ENCODE assay signal across 3 fruit fly cellular contexts in genomic region chr3R:8171489-8172161, dm6.
A peak's percentile ranks its signal among the peaks of the same experiment; 100 is the strongest.
TF ChIP-seq lines count a peak whose summit lies in the region.

No protein-coding gene starts in this region.

- TF ChIP-seq CTCF in whole organism, embryonic (GFP tag; optimal IDR thresholded peaks at IDR 0.05; lab: Kevin White, UChicago): no peak

TF ChIP-seq in whole organism, embryonic, 481 proteins besides CTCF, POLR2A, EP300 and RAD21 (continues in another document):
- TF ChIP-seq CG1024 (GFP tag; IDR thresholded peaks at IDR 0.05; lab: Robert Waterston, UW) (no peak), run (tag; optimal IDR thresholded peaks at IDR 0.05; lab: Kevin White, UChicago) (no peak), Dll (GFP tag; IDR thresholded peaks at IDR 0.05; lab: Robert Waterston, UW; ENCODE audit: partially characterized antibody) (no peak), fd102C (GFP tag; optimal IDR thresholded peaks at IDR 0.05; lab: Kevin White, UChicago) (no peak), Med (GFP tag; lab: Kevin White, UChicago) (peak; percentile 87), CG9797 (GFP tag; optimal IDR thresholded peaks at IDR 0.05; lab: Kevin White, UChicago) (no peak), ara (GFP tag; IDR thresholded peaks at IDR 0.05; lab: Robert Waterston, UW) (peak; percentile 43; the same call in 1 of the 2 replicates), gem (tag; optimal IDR thresholded peaks at IDR 0.05; lab: Kevin White, UChicago) (peak; percentile 75), ttk (GFP tag; IDR thresholded peaks at IDR 0.05; lab: Robert Waterston, UW) (peak; percentile 56), Dek (tag; optimal IDR thresholded peaks at IDR 0.05; lab: Kevin White, UChicago) (no peak), CG30403 (GFP tag; optimal IDR thresholded peaks at IDR 0.05; lab: Kevin White, UChicago) (peak; percentile 50), CG11085 (GFP tag; IDR thresholded peaks at IDR 0.05; lab: Robert Waterston, UW) (no peak), nmo (GFP tag; optimal IDR thresholded peaks at IDR 0.05; lab: Kevin White, UChicago) (peak; percentile 40), Dbx (GFP tag; IDR thresholded peaks at IDR 0.05; lab: Robert Waterston, UW) (no peak), cato (GFP tag; optimal IDR thresholded peaks at IDR 0.05; lab: Kevin White, UChicago; ENCODE audit: borderline replicate concordance) (no peak), jing (GFP tag; optimal IDR thresholded peaks at IDR 0.05; lab: Kevin White, UChicago) (peak; percentile 34), ERR (GFP tag; optimal IDR thresholded peaks at IDR 0.05; lab: Kevin White, UChicago) (no peak), peb (GFP tag; IDR thresholded peaks at IDR 0.05; lab: Robert Waterston, UW) (no peak), dysf (GFP tag; IDR thresholded peaks at IDR 0.05; lab: Robert Waterston, UW) (peak; percentile 51), Antp (GFP tag; optimal IDR thresholded peaks at IDR 0.05; lab: Kevin White, UChicago) (peak; percentile 36), Atf6 (GFP tag; IDR thresholded peaks at IDR 0.05; lab: Robert Waterston, UW) (no peak), CG8388 (GFP tag; optimal IDR thresholded peaks at IDR 0.05; lab: Kevin White, UChicago) (peak; percentile 42), h (optimal IDR thresholded peaks at IDR 0.05; lab: Kevin White, UChicago) (no peak), gt (GFP tag; IDR thresholded peaks at IDR 0.05; lab: Robert Waterston, UW) (no peak), CG12155 (GFP tag; optimal IDR thresholded peaks at IDR 0.05; lab: Kevin White, UChicago) (no peak), CG6175 (GFP tag; IDR thresholded peaks at IDR 0.05; lab: Robert Waterston, UW) (no peak), Blimp-1 (GFP tag; optimal IDR thresholded peaks at IDR 0.05; lab: Kevin White, UChicago) (peak; percentile 56), shn (GFP tag; optimal IDR thresholded peaks at IDR 0.05; lab: Kevin White, UChicago) (peak; percentile 21), CG15696 (tag; optimal IDR thresholded peaks at IDR 0.05; lab: Kevin White, UChicago) (peak; percentile 34), Hmx (GFP tag; optimal IDR thresholded peaks at IDR 0.05; lab: Kevin White, UChicago) (no peak), row (GFP tag; IDR thresholded peaks at IDR 0.05; lab: Robert Waterston, UW) (peak; percentile 60), CG2875 (GFP tag; optimal IDR thresholded peaks at IDR 0.05; lab: Kevin White, UChicago) (peak; percentile 48)

TF ChIP-seq in whole organism, prepupa, 60 proteins besides CTCF, POLR2A, EP300 and RAD21 (continues in another document):
- no peak for TF ChIP-seq CG1621 (tag; optimal IDR thresholded peaks at IDR 0.05; lab: Kevin White, UChicago)
- TF ChIP-seq fd59A (GFP tag; optimal IDR thresholded peaks at IDR 0.05; lab: Kevin White, UChicago): peak; percentile 7
- no peak for TF ChIP-seq Met (GFP tag; optimal IDR thresholded peaks at IDR 0.05; lab: Kevin White, UChicago)
- no peak for TF ChIP-seq CG9139 (GFP tag; optimal IDR thresholded peaks at IDR 0.05; lab: Kevin White, UChicago)
- TF ChIP-seq fd85E (GFP tag; optimal IDR thresholded peaks at IDR 0.05; lab: Kevin White, UChicago): no peak
- TF ChIP-seq Gug (GFP tag; IDR thresholded peaks at IDR 0.05; lab: Robert Waterston, UW): peak; percentile 54
- TF ChIP-seq net (GFP tag; optimal IDR thresholded peaks at IDR 0.05; lab: Kevin White, UChicago): peak; percentile 49
- TF ChIP-seq Sox14 (GFP tag; optimal IDR thresholded peaks at IDR 0.05; lab: Kevin White, UChicago): peak; percentile 5
- TF ChIP-seq CG7368 (GFP tag; optimal IDR thresholded peaks at IDR 0.05; lab: Kevin White, UChicago): peak; percentile 25
- peak; percentile 47 for TF ChIP-seq CG11294 (GFP tag; IDR thresholded peaks at IDR 0.05; lab: Robert Waterston, UW)
- TF ChIP-seq CG6808 (GFP tag; optimal IDR thresholded peaks at IDR 0.05; lab: Kevin White, UChicago): no peak
- peak; percentile 48 for TF ChIP-seq achi (GFP tag; optimal IDR thresholded peaks at IDR 0.05; lab: Kevin White, UChicago)
- TF ChIP-seq CG8119 (GFP tag; IDR thresholded peaks at IDR 0.05; lab: Robert Waterston, UW): peak; percentile 77
- TF ChIP-seq salr (GFP tag; optimal IDR thresholded peaks at IDR 0.05; lab: Kevin White, UChicago): no peak
- TF ChIP-seq dac (GFP tag; optimal IDR thresholded peaks at IDR 0.05; lab: Kevin White, UChicago): peak; percentile 68
- no peak for TF ChIP-seq CG3032 (tag; optimal IDR thresholded peaks at IDR 0.05; lab: Kevin White, UChicago)
- peak; percentile 48 for TF ChIP-seq CG11762 (GFP tag; optimal IDR thresholded peaks at IDR 0.05; lab: Kevin White, UChicago; ENCODE audit: insufficient read depth)
- no peak for TF ChIP-seq Hr38 (GFP tag; optimal IDR thresholded peaks at IDR 0.05; lab: Kevin White, UChicago)
- TF ChIP-seq CG4318 (GFP tag; optimal IDR thresholded peaks at IDR 0.05; lab: Kevin White, UChicago): peak; percentile 67
- TF ChIP-seq lz (GFP tag; optimal IDR thresholded peaks at IDR 0.05; lab: Kevin White, UChicago): peak; percentile 2
- TF ChIP-seq CG31627 (GFP tag; optimal IDR thresholded peaks at IDR 0.05; lab: Kevin White, UChicago): no peak
- TF ChIP-seq Sox102F (GFP tag; optimal IDR thresholded peaks at IDR 0.05; lab: Kevin White, UChicago): no peak
- TF ChIP-seq CG8632 (GFP tag; optimal IDR thresholded peaks at IDR 0.05; lab: Kevin White, UChicago): peak; percentile 26
- peak; percentile 73 for TF ChIP-seq CG15336 (GFP tag; IDR thresholded peaks at IDR 0.05; lab: Robert Waterston, UW)
- peak; percentile 41 for TF ChIP-seq acj6 (GFP tag; optimal IDR thresholded peaks at IDR 0.05; lab: Kevin White, UChicago)
- peak; percentile 9 for TF ChIP-seq Sox15 (GFP tag; optimal IDR thresholded peaks at IDR 0.05; lab: Kevin White, UChicago)
- TF ChIP-seq spab (GFP tag; optimal IDR thresholded peaks at IDR 0.05; lab: Kevin White, UChicago): peak; percentile 8
- peak; percentile 23 for TF ChIP-seq CG10631 (GFP tag; optimal IDR thresholded peaks at IDR 0.05; lab: Kevin White, UChicago)
- no peak for TF ChIP-seq cyc (GFP tag; optimal IDR thresholded peaks at IDR 0.05; lab: Kevin White, UChicago)
- peak; percentile 91 for TF ChIP-seq Eip78C (GFP tag; lab: Kevin White, UChicago)
- no peak for TF ChIP-seq fkh (GFP tag; optimal IDR thresholded peaks at IDR 0.05; lab: Kevin White, UChicago)
- TF ChIP-seq CG11902 (GFP tag; optimal IDR thresholded peaks at IDR 0.05; lab: Kevin White, UChicago): peak; percentile 13
- TF ChIP-seq CG8319 (GFP tag; optimal IDR thresholded peaks at IDR 0.05; lab: Kevin White, UChicago): peak; percentile 6

TF ChIP-seq in whole organism, pupa, 21 proteins besides CTCF, POLR2A, EP300 and RAD21:
- TF ChIP-seq CG4496 (GFP tag; IDR thresholded peaks at IDR 0.05; lab: Robert Waterston, UW) (peak; percentile 73; the same call in 2 of the 3 replicates), rn (GFP tag; IDR thresholded peaks at IDR 0.05; lab: Robert Waterston, UW) (0 out of 2 replicates have a peak, but pooled peaks have one; percentile 30), gl (tag; optimal IDR thresholded peaks at IDR 0.05; lab: Kevin White, UChicago) (no peak), Ets98B (GFP tag; IDR thresholded peaks at IDR 0.05; lab: Robert Waterston, UW) (peak; percentile 78), CG17806 (tag; optimal IDR thresholded peaks at IDR 0.05; lab: Kevin White, UChicago) (peak; percentile 13), CG12605 (GFP tag; IDR thresholded peaks at IDR 0.05; lab: Robert Waterston, UW) (no peak), CG9948 (tag; optimal IDR thresholded peaks at IDR 0.05; lab: Kevin White, UChicago) (peak; percentile 9), D1 (tag; optimal IDR thresholded peaks at IDR 0.05; lab: Kevin White, UChicago) (no peak), CG10348 (GFP tag; IDR thresholded peaks at IDR 0.05; lab: Robert Waterston, UW) (no peak), fd96Ca (GFP tag; IDR thresholded peaks at IDR 0.05; lab: Robert Waterston, UW) (peak; percentile 68; the same call in 2 of the 3 replicates), Pif1A (GFP tag; optimal IDR thresholded peaks at IDR 0.05; lab: Kevin White, UChicago) (peak; percentile 30), Snoo (tag; optimal IDR thresholded peaks at IDR 0.05; lab: Kevin White, UChicago) (no peak), EcR (GFP tag; optimal IDR thresholded peaks at IDR 0.05; lab: Kevin White, UChicago) (no peak), CG34367 (tag; optimal IDR thresholded peaks at IDR 0.05; lab: Kevin White, UChicago) (no peak), CG8301 (tag; optimal IDR thresholded peaks at IDR 0.05; lab: Kevin White, UChicago) (peak; percentile 61), CG13204 (GFP tag; optimal IDR thresholded peaks at IDR 0.05; lab: Kevin White, UChicago) (no peak), CG8159 (tag; optimal IDR thresholded peaks at IDR 0.05; lab: Kevin White, UChicago) (peak; percentile 38), CG15710 (tag; optimal IDR thresholded peaks at IDR 0.05; lab: Kevin White, UChicago) (peak; percentile 36), Pif1B (GFP tag; optimal IDR thresholded peaks at IDR 0.05; lab: Kevin White, UChicago) (peak; percentile 18), CG14655 (GFP tag; optimal IDR thresholded peaks at IDR 0.05; lab: Kevin White, UChicago) (peak; percentile 47), CG32121 (GFP tag; IDR thresholded peaks at IDR 0.05; lab: Robert Waterston, UW) (peak; percentile 75)

Comparison
In these comparisons a context has a peak if more than half of its experiments do, and no peak if none do; other contexts are left out.
1. Of the 7 proteins assayed by ChIP-seq in both whole organism, embryonic and whole organism, prepupa: peak only in whole organism, embryonic: Blimp-1 and Sox102F; only in whole organism, prepupa: Gug and Lpt; in both: none; in neither: 3.